Worm (Caenorhabditis elegans): ENCODE results near the gene sma-10.

ce11 chrIV:302743-303142, 28.5 kb downstream of the sma-10 start:
- TF ChIP-seq lin-15B (tag; optimal IDR thresholded peaks at IDR 0.05) (no peak), fkh-10 (GFP tag; optimal IDR thresholded peaks at IDR 0.05) (no peak), nhr-12 (tag; optimal IDR thresholded peaks at IDR 0.05) (no peak), ama-1 (optimal IDR thresholded peaks at IDR 0.05) (no peak), pha-4 (tag; optimal IDR thresholded peaks at IDR 0.05) (no peak), fkh-2 (tag; optimal IDR thresholded peaks at IDR 0.05) (no peak), ztf-4 (tag; optimal IDR thresholded peaks at IDR 0.05) (no peak), mdl-1 (tag; optimal IDR thresholded peaks at IDR 0.05) (no peak), elt-3 (tag; optimal IDR thresholded peaks at IDR 0.05) (peak in 2 of 3 experiments; percentile 5 to 12), zag-1 (tag; optimal IDR thresholded peaks at IDR 0.05) (no peak)
